Worm (Caenorhabditis elegans): ENCODE results near the gene fip-5.

DNA sequence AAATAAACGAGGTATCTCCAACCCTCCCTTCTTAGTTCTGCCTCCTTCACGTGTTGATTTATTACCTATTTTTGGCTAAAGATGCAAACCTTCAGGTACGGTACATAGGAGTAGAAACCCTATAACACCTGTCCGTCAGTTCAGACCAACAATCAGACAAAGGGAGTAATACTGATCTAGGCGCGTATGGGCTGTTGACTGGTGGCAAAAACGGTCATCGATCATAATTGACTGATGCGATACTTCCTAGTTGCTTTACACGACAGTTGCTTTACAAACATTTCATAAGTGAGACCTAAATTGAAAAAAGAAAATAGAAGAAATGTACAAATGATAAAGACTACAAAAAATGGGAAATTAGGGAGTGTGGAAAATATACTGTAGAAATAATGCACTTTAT is 47.6 kb downstream of the fip-5 start:
- TF ChIP-seq ztf-11 (tag; optimal IDR thresholded peaks at IDR 0.05): no peak
- TF ChIP-seq elt-3 (tag; optimal IDR thresholded peaks at IDR 0.05): no peak

Data from whole organism, L3 larva.